Worm (Caenorhabditis elegans): ENCODE data around the gene ZK218.4.

Gene ZK218.4

ce11 chrV:17071578-17071977, 27.1 kb upstream of the ZK218.4 start, which contains the start of gene srbc-14:
TSS of gene srbc-14 (minus strand) at chrV:17071678.
- no peak for TF ChIP-seq zag-1 (tag; optimal IDR thresholded peaks at IDR 0.05)
- TF ChIP-seq tbx-2 (tag; optimal IDR thresholded peaks at IDR 0.05) = no peak

ce11 chrV:17075900-17076299, 22.8 kb upstream of the ZK218.4 start, which contains the start of gene str-125:
TSS of gene str-125 (minus strand) at chrV:17076000.
- TF ChIP-seq nhr-43 (tag; optimal IDR thresholded peaks at IDR 0.05; ENCODE audit: poor library complexity, severe bottlenecking) = no peak
- TF ChIP-seq ceh-16 (tag; optimal IDR thresholded peaks at IDR 0.05) = no peak
- no peak for TF ChIP-seq mdl-1 (tag; optimal IDR thresholded peaks at IDR 0.05)
- no peak for TF ChIP-seq ztf-11 (tag; optimal IDR thresholded peaks at IDR 0.05)
- no peak for TF ChIP-seq unc-62 (GFP tag; optimal IDR thresholded peaks at IDR 0.05)
- no peak for TF ChIP-seq nhr-67 (tag; optimal IDR thresholded peaks at IDR 0.05)
- no peak for TF ChIP-seq fos-1 (tag; optimal IDR thresholded peaks at IDR 0.05)
- no peak for TF ChIP-seq nhr-11 (tag; optimal IDR thresholded peaks at IDR 0.05)
- no peak for TF ChIP-seq nhr-77 (tag; optimal IDR thresholded peaks at IDR 0.05)
- TF ChIP-seq fkh-10 (GFP tag; optimal IDR thresholded peaks at IDR 0.05) = no peak
- no peak for TF ChIP-seq tbx-2 (tag; optimal IDR thresholded peaks at IDR 0.05)
- TF ChIP-seq ceh-82 (tag; optimal IDR thresholded peaks at IDR 0.05) = no peak
- no peak for TF ChIP-seq ama-1 (optimal IDR thresholded peaks at IDR 0.05)
- TF ChIP-seq lin-39 (tag; optimal IDR thresholded peaks at IDR 0.05) = no peak
- no peak for TF ChIP-seq zag-1 (tag; optimal IDR thresholded peaks at IDR 0.05)
- TF ChIP-seq jun-1 (tag; optimal IDR thresholded peaks at IDR 0.05) = no peak
- no peak for TF ChIP-seq nhr-76 (tag; optimal IDR thresholded peaks at IDR 0.05)
- TF ChIP-seq mml-1 (tag; optimal IDR thresholded peaks at IDR 0.05) = no peak
- TF ChIP-seq ceh-9 (tag; optimal IDR thresholded peaks at IDR 0.05) = no peak

DNA sequence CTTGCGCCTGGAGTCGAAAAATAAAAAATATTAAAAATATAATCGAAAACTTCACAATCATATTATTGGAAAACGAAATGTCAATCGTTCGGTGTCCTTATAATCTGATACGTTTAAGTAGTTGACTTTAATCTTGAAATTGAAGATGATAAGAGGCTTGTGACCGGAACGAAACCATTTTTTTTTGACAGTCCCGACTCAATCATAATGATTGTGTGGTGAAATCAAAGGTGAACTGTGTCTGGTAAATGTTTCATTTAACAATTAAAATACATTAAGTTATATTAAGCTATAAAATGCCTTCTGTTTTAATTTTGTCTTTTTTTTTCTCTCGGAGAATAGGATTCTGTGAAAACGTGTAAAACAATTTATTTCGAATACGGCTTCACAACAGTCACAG, 20.8 kb upstream of the ZK218.4 start, which contains the start of gene T05E12.3:
Gene T05E12.3 (minus strand): TSS at position 101 of the 400 bp plus-strand sequence.
- no peak for TF ChIP-seq eor-1 (tag; optimal IDR thresholded peaks at IDR 0.05)
- no peak for TF ChIP-seq tbx-2 (tag; optimal IDR thresholded peaks at IDR 0.05)
- no peak for TF ChIP-seq lsy-12 (tag; optimal IDR thresholded peaks at IDR 0.05)
- no peak for TF ChIP-seq elt-2 (tag; optimal IDR thresholded peaks at IDR 0.05)
- TF ChIP-seq daf-12 (tag; optimal IDR thresholded peaks at IDR 0.05) = no peak
- no peak for TF ChIP-seq hmg-11 (tag; optimal IDR thresholded peaks at IDR 0.05)
- no peak for TF ChIP-seq unc-39 (tag; optimal IDR thresholded peaks at IDR 0.05)
- TF ChIP-seq ceh-28 (tag; optimal IDR thresholded peaks at IDR 0.05) = no peak
- no peak for TF ChIP-seq nfya-1 (tag; optimal IDR thresholded peaks at IDR 0.05; ENCODE audit: insufficient read depth)
- no peak for TF ChIP-seq unc-62 (GFP tag; optimal IDR thresholded peaks at IDR 0.05)

DNA sequence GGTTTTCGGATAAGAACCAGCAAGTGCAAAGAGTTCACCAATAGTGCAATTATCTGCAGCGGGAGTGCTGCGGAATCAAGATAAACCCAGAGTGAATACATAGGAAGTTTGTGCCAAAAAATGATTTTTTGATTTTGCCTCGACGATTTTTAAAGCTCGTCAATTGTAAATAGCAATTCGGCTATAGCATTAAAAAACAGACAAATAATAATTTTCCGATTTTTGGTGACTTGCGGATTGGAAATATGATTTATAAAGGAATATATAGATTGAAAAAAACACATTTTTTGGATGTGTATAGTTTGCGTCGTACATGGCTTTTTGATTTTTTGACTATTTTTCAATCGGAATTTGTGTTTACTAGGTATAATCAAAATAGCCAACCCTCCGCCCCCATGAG, 18.9 kb upstream of the ZK218.4 start, which contains the start of gene srw-20:
Gene srw-20 (minus strand): TSS at position 101 of the 400 bp plus-strand sequence.
- TF ChIP-seq ceh-28 (tag; optimal IDR thresholded peaks at IDR 0.05) = no peak
- no peak for TF ChIP-seq R02D3.7 (tag; optimal IDR thresholded peaks at IDR 0.05)
- no peak for TF ChIP-seq ceh-82 (tag; optimal IDR thresholded peaks at IDR 0.05)
- TF ChIP-seq aly-2 (tag; optimal IDR thresholded peaks at IDR 0.05) = no peak
- TF ChIP-seq tbx-2 (tag; optimal IDR thresholded peaks at IDR 0.05) = no peak
- TF ChIP-seq unc-62 (GFP tag; optimal IDR thresholded peaks at IDR 0.05) = no peak
- TF ChIP-seq ama-1 (optimal IDR thresholded peaks at IDR 0.05) = no peak
- no peak for TF ChIP-seq hmg-11 (tag; optimal IDR thresholded peaks at IDR 0.05)

- TF ChIP-seq nhr-28 (tag; optimal IDR thresholded peaks at IDR 0.05) (no peak), nhr-67 (tag; optimal IDR thresholded peaks at IDR 0.05) (no peak), lin-39 (tag; optimal IDR thresholded peaks at IDR 0.05) (no peak), mml-1 (tag; optimal IDR thresholded peaks at IDR 0.05) (no peak), tbx-2 (tag; optimal IDR thresholded peaks at IDR 0.05) (no peak), elt-2 (tag; optimal IDR thresholded peaks at IDR 0.05) (no peak), ceh-82 (tag; optimal IDR thresholded peaks at IDR 0.05) (no peak), nhr-12 (tag; optimal IDR thresholded peaks at IDR 0.05) (no peak)
Observed at ce11 chrV:17082718-17083117, 15.9 kb upstream of the ZK218.4 start, which contains the start of gene T05E12.9. TSS of gene T05E12.9 (minus strand) at chrV:17082818.

DNA sequence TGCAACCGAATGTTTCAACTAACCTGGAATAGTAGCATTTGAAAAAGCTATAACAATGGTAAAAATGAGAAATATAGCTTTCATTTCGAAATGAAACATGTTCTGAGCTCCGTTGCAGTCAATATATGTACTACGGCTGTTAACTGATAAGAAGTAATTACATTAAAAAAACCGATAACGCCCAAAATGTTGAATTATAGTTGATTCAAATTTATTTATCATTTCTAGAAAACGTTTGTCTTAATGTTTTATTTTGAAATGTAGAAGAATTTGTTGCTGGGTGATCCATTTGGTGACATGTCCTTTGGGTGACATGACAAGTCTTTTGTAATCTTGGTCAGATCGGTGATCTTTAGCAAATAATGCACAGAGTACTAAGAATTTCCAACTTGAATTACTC, 9.3 kb upstream of the ZK218.4 start, which contains the start of gene T05E12.6:
Gene T05E12.6 (minus strand): TSS at position 101 of the 400 bp plus-strand sequence.
- TF ChIP-seq unc-62 (GFP tag; optimal IDR thresholded peaks at IDR 0.05) (no peak), elt-2 (tag; optimal IDR thresholded peaks at IDR 0.05) (peak; percentile 11)
